Fruit fly (Drosophila melanogaster) whole organism, wandering third instar larva: ENCODE data around the gene CG46304.

ENCODE experiments used
- Abd-B ChIP-seq: fragments of >200 bp; optimal IDR thresholded peaks from 2 replicates; lab custom pipeline; 2017; ENCODE audit warnings: missing biosample characterization, missing genetic modification characterization
- CG32264 ChIP-seq: fragments of 200-800 bp; sonication (Bioruptor generic); optimal IDR thresholded peaks from 2 replicates; lab custom pipeline; 2016; ENCODE audit warnings: missing biosample characterization, missing genetic modification characterization
- CG9705 ChIP-seq: fragments of 200-800 bp; sonication (Bioruptor generic); optimal IDR thresholded peaks from 2 replicates; lab custom pipeline; 2018; ENCODE audit warnings: missing biosample characterization, mild to moderate bottlenecking, missing genetic modification characterization
- CrebA ChIP-seq: fragments of 200-800 bp; sonication (Bioruptor generic); optimal IDR thresholded peaks from 2 replicates; lab custom pipeline; 2016; ENCODE audit warnings: missing biosample characterization, mild to moderate bottlenecking, missing genetic modification characterization, borderline replicate concordance
- Dfd ChIP-seq: fragments of >200 bp; optimal IDR thresholded peaks from 2 replicates; lab custom pipeline; 2017; ENCODE audit warnings: missing biosample characterization, missing genetic modification characterization
- Dif ChIP-seq: fragments of 200-275, 200-300 bp; sonication (Bioruptor generic); optimal IDR thresholded peaks from 2 replicates; lab custom pipeline; 2018; ENCODE audit warnings: missing biosample characterization, missing genetic modification characterization; ENCODE audit not compliant: partially characterized antibody
- GATAd ChIP-seq: sonication (Bioruptor generic); optimal IDR thresholded peaks from 2 replicates; lab custom pipeline; 2016; ENCODE audit warnings: missing biosample characterization, missing genetic modification characterization
- HLH106 ChIP-seq: fragments of 200-800 bp; optimal IDR thresholded peaks from 3 replicates; lab custom pipeline; 2019; ENCODE audit warnings: missing biosample characterization, mild to moderate bottlenecking, missing genetic modification characterization, moderate library complexity
- Hnf4 ChIP-seq: fragments of 200-800 bp; sonication (Bioruptor generic); optimal IDR thresholded peaks from 2 replicates; lab custom pipeline; 2016; ENCODE audit warnings: missing biosample characterization, mild to moderate bottlenecking, missing genetic modification characterization
- Hr78 ChIP-seq: fragments of >200 bp; optimal IDR thresholded peaks from 2 replicates; lab custom pipeline; 2017; ENCODE audit warnings: missing biosample characterization, missing genetic modification characterization
- Hr83 ChIP-seq: fragments of 200-300 bp; sonication (Bioruptor generic); optimal IDR thresholded peaks from 2 replicates; lab custom pipeline; 2016; ENCODE audit warnings: missing biosample characterization, mild to moderate bottlenecking, missing genetic modification characterization, moderate library complexity; ENCODE audit not compliant: poor library complexity, severe bottlenecking
- Jra ChIP-seq: sonication (Bioruptor generic); optimal IDR thresholded peaks from 2 replicates; lab custom pipeline; 2016; ENCODE audit warnings: missing biosample characterization, missing genetic modification characterization
- Mio ChIP-seq: sonication (Bioruptor generic); optimal IDR thresholded peaks from 2 replicates; lab custom pipeline; 2016; ENCODE audit warnings: missing biosample characterization, missing genetic modification characterization
- Myc ChIP-seq: fragments of >200 bp; optimal IDR thresholded peaks from 2 replicates; lab custom pipeline; 2017
- N ChIP-seq: fragments of >200 bp; optimal IDR thresholded peaks from 2 replicates; lab custom pipeline; 2018; ENCODE audit warnings: missing biosample characterization, missing external identifiers, missing genetic modification characterization
- OdsH ChIP-seq: fragments of 200-800 bp; sonication (Bioruptor generic); optimal IDR thresholded peaks from 2 replicates; lab custom pipeline; 2016; ENCODE audit warnings: missing biosample characterization, mild to moderate bottlenecking, missing genetic modification characterization
- Rel ChIP-seq, 2 experiments: fragments of 200-800 bp; sonication (Bioruptor generic) in 1 of 2; optimal IDR thresholded peaks; 2 replicates in 1 of 2; 3 replicates in 1 of 2; lab custom pipeline; 2016 to 2019; ENCODE audit warnings: mild to moderate bottlenecking in 2 of 2, missing biosample characterization in 2 of 2, missing genetic modification characterization in 2 of 2, moderate library complexity in 1 of 2
- Sp1 ChIP-seq: fragments of 200-800 bp; sonication (Bioruptor generic); optimal IDR thresholded peaks from 3 replicates; lab custom pipeline; 2019; ENCODE audit warnings: missing biosample characterization, mild to moderate bottlenecking, missing genetic modification characterization, moderate library complexity
- Vsx2 ChIP-seq: fragments of 200-300, 225-300 bp; sonication (Bioruptor generic); optimal IDR thresholded peaks from 2 replicates; lab custom pipeline; 2018; ENCODE audit warnings: missing biosample characterization, missing genetic modification characterization; ENCODE audit not compliant: partially characterized antibody
- br ChIP-seq: fragments of 200-800 bp; sonication (Bioruptor generic); optimal IDR thresholded peaks from 2 replicates; lab custom pipeline; 2016; ENCODE audit warnings: missing biosample characterization, missing genetic modification characterization
- brk ChIP-seq: fragments of 200-800 bp; sonication (Bioruptor generic); optimal IDR thresholded peaks from 2 replicates; lab custom pipeline; 2016; ENCODE audit warnings: missing biosample characterization, mild to moderate bottlenecking, missing genetic modification characterization
- dmrt93B ChIP-seq: fragments of 200-800 bp; sonication (Bioruptor generic); optimal IDR thresholded peaks from 2 replicates; lab custom pipeline; 2018; ENCODE audit warnings: missing biosample characterization, mild to moderate bottlenecking, missing genetic modification characterization
- dsf ChIP-seq: sonication (Bioruptor generic); optimal IDR thresholded peaks from 2 replicates; lab custom pipeline; 2016; ENCODE audit warnings: missing biosample characterization, missing genetic modification characterization, borderline replicate concordance
- ey ChIP-seq: fragments of 200-800 bp; sonication (Bioruptor generic); optimal IDR thresholded peaks from 2 replicates; lab custom pipeline; 2016; ENCODE audit warnings: missing biosample characterization, missing genetic modification characterization
- foxo ChIP-seq, 2 experiments: fragments of 200-800 bp; sonication (Bioruptor generic); optimal IDR thresholded peaks; 2 replicates in 1 of 2; 3 replicates in 1 of 2; lab custom pipeline; 2016 to 2017; ENCODE audit warnings: missing biosample characterization in 2 of 2, missing genetic modification characterization in 2 of 2
- fru ChIP-seq: fragments of 200-800 bp; sonication (Bioruptor generic); optimal IDR thresholded peaks from 3 replicates; lab custom pipeline; 2016; ENCODE audit warnings: missing biosample characterization, mild to moderate bottlenecking, missing genetic modification characterization
- h ChIP-seq: fragments of 200-800 bp; sonication (Bioruptor generic); optimal IDR thresholded peaks from 3 replicates; lab custom pipeline; 2016; ENCODE audit warnings: missing biosample characterization, mild to moderate bottlenecking, missing genetic modification characterization
- jim ChIP-seq: fragments of 175-275, 200-325 bp; sonication (Bioruptor generic); optimal IDR thresholded peaks from 2 replicates; lab custom pipeline; 2016; ENCODE audit warnings: missing biosample characterization, mild to moderate bottlenecking, missing genetic modification characterization
- lola ChIP-seq: fragments of >200 bp; optimal IDR thresholded peaks from 2 replicates; lab custom pipeline; 2017; ENCODE audit warnings: missing biosample characterization, missing genetic modification characterization
- pan ChIP-seq: fragments of >200 bp; optimal IDR thresholded peaks from 2 replicates; lab custom pipeline; 2017
- psq ChIP-seq: fragments of 200-800 bp; sonication (Bioruptor generic); optimal IDR thresholded peaks from 3 replicates; lab custom pipeline; 2017; ENCODE audit warnings: missing biosample characterization, mild to moderate bottlenecking, missing genetic modification characterization, moderate library complexity
- rgr ChIP-seq: fragments of 200-800 bp; sonication (Bioruptor generic); optimal IDR thresholded peaks from 3 replicates; lab custom pipeline; 2016; ENCODE audit warnings: missing biosample characterization, mild to moderate bottlenecking, missing genetic modification characterization
- sage ChIP-seq: fragments of 200-800 bp; sonication (Bioruptor generic); optimal IDR thresholded peaks from 2 replicates; lab custom pipeline; 2016; ENCODE audit warnings: missing biosample characterization, mild to moderate bottlenecking, missing genetic modification characterization
- sv ChIP-seq: fragments of 200-800 bp; sonication (Bioruptor generic); optimal IDR thresholded peaks from 3 replicates; lab custom pipeline; 2016; ENCODE audit warnings: missing biosample characterization, missing genetic modification characterization
- tai ChIP-seq: sonication (Bioruptor generic); optimal IDR thresholded peaks from 2 replicates; lab custom pipeline; 2016; ENCODE audit warnings: missing biosample characterization, missing genetic modification characterization
- usp ChIP-seq: fragments of >200 bp; optimal IDR thresholded peaks from 2 replicates; lab custom pipeline; 2017; ENCODE audit warnings: missing biosample characterization, missing genetic modification characterization
- woc ChIP-seq: sonication (Bioruptor generic); optimal IDR thresholded peaks from 2 replicates; lab custom pipeline; 2016; ENCODE audit warnings: missing biosample characterization, mild to moderate bottlenecking, missing genetic modification characterization

Gene CG46304

dm6 chr2L:18966214-18966556, 20.1 kb downstream of the CG46304 start:
- no peak for TF ChIP-seq Abd-B (GFP tag; lab: Kevin White, UChicago)
- peak; percentile 63 for TF ChIP-seq h (GFP tag; lab: Kevin White, UChicago)
- TF ChIP-seq HLH106 (tag; lab: Kevin White, UChicago) = peak; percentile 20
- peak; percentile 25 for TF ChIP-seq rgr
- TF ChIP-seq Jra = no peak
- peak; percentile 76 for TF ChIP-seq sv (GFP tag; lab: Kevin White, UChicago)
- TF ChIP-seq Rel (GFP tag; optimal IDR thresholded peaks at IDR 0.05; lab: Kevin White, UChicago) = no peak
- no peak for TF ChIP-seq Rel (tag; optimal IDR thresholded peaks at IDR 0.05; lab: Kevin White, UChicago)
- peak in 1 of 2 experiments; percentile 32 for TF ChIP-seq foxo (GFP tag; optimal IDR thresholded peaks at IDR 0.05; lab: Kevin White, UChicago)
- peak; percentile 29 for TF ChIP-seq sage
- TF ChIP-seq ey = peak; percentile 21
- TF ChIP-seq br (GFP tag; lab: Kevin White, UChicago) = peak; percentile 33

dm6 chr2L:18966844-18967243, 20.7 kb downstream of the CG46304 start:
- peak; percentile 80 for TF ChIP-seq HLH106 (tag; lab: Kevin White, UChicago)
- peak; percentile 51 for TF ChIP-seq OdsH (GFP tag; lab: Kevin White, UChicago)
- TF ChIP-seq Mio (GFP tag; lab: Kevin White, UChicago) = no peak
- TF ChIP-seq rgr = peak; percentile 52
- no peak for TF ChIP-seq CrebA (GFP tag; lab: Kevin White, UChicago)
- TF ChIP-seq CG9705 (GFP tag; lab: Kevin White, UChicago) = peak; percentile 0
- TF ChIP-seq jim (GFP tag; lab: Kevin White, UChicago) = no peak
- TF ChIP-seq Jra = no peak
- TF ChIP-seq Hr78 (GFP tag; lab: Kevin White, UChicago) = no peak
- TF ChIP-seq foxo (GFP tag; optimal IDR thresholded peaks at IDR 0.05; lab: Kevin White, UChicago) = peak in 1 of 2 experiments; percentile 73
- TF ChIP-seq dmrt93B (GFP tag; lab: Kevin White, UChicago) = peak; percentile 53
- peak; percentile 60 for TF ChIP-seq psq
- TF ChIP-seq Rel (GFP tag; optimal IDR thresholded peaks at IDR 0.05; lab: Kevin White, UChicago) = no peak
- TF ChIP-seq Rel (tag; optimal IDR thresholded peaks at IDR 0.05; lab: Kevin White, UChicago) = peak; percentile 16
- peak; percentile 73 for TF ChIP-seq Sp1 (GFP tag; lab: Kevin White, UChicago)
- no peak for TF ChIP-seq Vsx2 (GFP tag; lab: Kevin White, UChicago)
- TF ChIP-seq Abd-B (GFP tag; lab: Kevin White, UChicago) = no peak
- TF ChIP-seq, all 38 proteins: peak for 9

dm6 chr2L:18967897-18968296, 21.8 kb downstream of the CG46304 start:
- TF ChIP-seq br (GFP tag; lab: Kevin White, UChicago) = no peak
- TF ChIP-seq h (GFP tag; lab: Kevin White, UChicago) = peak; percentile 3

dm6 chr2L:18968370-18969105, 22.4 kb downstream of the CG46304 start, which contains the start of the genes Nak and Tango6:
Nak (minus strand) TSS chr2L:18968744.
Tango6 (plus strand) TSS chr2L:18969028.
- TF ChIP-seq pan (lab: Kevin White, UChicago) = no peak
- peak; percentile 51 for TF ChIP-seq Sp1 (GFP tag; lab: Kevin White, UChicago)
- peak; percentile 95 for TF ChIP-seq Vsx2 (GFP tag; lab: Kevin White, UChicago)
- TF ChIP-seq Dfd (GFP tag; lab: Kevin White, UChicago) = no peak
- TF ChIP-seq Hr83 (GFP tag; lab: Kevin White, UChicago) = peak; percentile 24
- peak; percentile 70 for TF ChIP-seq Jra
- peak; percentile 16 for TF ChIP-seq dmrt93B (GFP tag; lab: Kevin White, UChicago)
- peak; percentile 29 for TF ChIP-seq CG9705 (GFP tag; lab: Kevin White, UChicago)
- TF ChIP-seq br (GFP tag; lab: Kevin White, UChicago) = peak; percentile 22
- no peak for TF ChIP-seq N (GFP tag; lab: Kevin White, UChicago)
- TF ChIP-seq CrebA (GFP tag; lab: Kevin White, UChicago) = no peak
- peak; percentile 58 for TF ChIP-seq GATAd (GFP tag; lab: Kevin White, UChicago)
- TF ChIP-seq psq = peak; percentile 15
- TF ChIP-seq brk (GFP tag; lab: Kevin White, UChicago) = no peak
- TF ChIP-seq foxo (GFP tag; optimal IDR thresholded peaks at IDR 0.05; lab: Kevin White, UChicago) = peak in 1 of 2 experiments; percentile 50
- TF ChIP-seq Myc (lab: Kevin White, UChicago) = peak; percentile 78
- no peak for TF ChIP-seq sage
- no peak for TF ChIP-seq Hr78 (GFP tag; lab: Kevin White, UChicago)
- TF ChIP-seq lola (GFP tag; lab: Kevin White, UChicago) = no peak
- peak; percentile 36 for TF ChIP-seq Hnf4 (GFP tag; lab: Kevin White, UChicago)
- peak; percentile 30 for TF ChIP-seq dsf (GFP tag; lab: Kevin White, UChicago)
- no peak for TF ChIP-seq usp (GFP tag; lab: Kevin White, UChicago)
- peak; percentile 11 for TF ChIP-seq OdsH (GFP tag; lab: Kevin White, UChicago)
- no peak for TF ChIP-seq Dif
- TF ChIP-seq Mio (GFP tag; lab: Kevin White, UChicago) = no peak
- no peak for TF ChIP-seq CG32264 (GFP tag; lab: Kevin White, UChicago)
- TF ChIP-seq fru (GFP tag; lab: Kevin White, UChicago) = peak; percentile 67
- no peak for TF ChIP-seq jim (GFP tag; lab: Kevin White, UChicago)
- no peak for TF ChIP-seq tai (GFP tag; lab: Kevin White, UChicago)
- peak; percentile 50 for TF ChIP-seq rgr
- no peak for TF ChIP-seq Rel (GFP tag; optimal IDR thresholded peaks at IDR 0.05; lab: Kevin White, UChicago)
- peak; percentile 66 for TF ChIP-seq Rel (tag; optimal IDR thresholded peaks at IDR 0.05; lab: Kevin White, UChicago)
- TF ChIP-seq ey = peak; percentile 11
- peak; percentile 60 for TF ChIP-seq h (GFP tag; lab: Kevin White, UChicago)
- TF ChIP-seq Abd-B (GFP tag; lab: Kevin White, UChicago) = no peak
- TF ChIP-seq woc = peak; percentile 86
- peak; percentile 27 for TF ChIP-seq sv (GFP tag; lab: Kevin White, UChicago)
